Worm (Caenorhabditis elegans): Measurements from ENCODE around the gene F20B6.4.
A peak's percentile ranks its signal among the peaks of the same experiment; 100 is the strongest.

F20B6.4 gene

DNA sequence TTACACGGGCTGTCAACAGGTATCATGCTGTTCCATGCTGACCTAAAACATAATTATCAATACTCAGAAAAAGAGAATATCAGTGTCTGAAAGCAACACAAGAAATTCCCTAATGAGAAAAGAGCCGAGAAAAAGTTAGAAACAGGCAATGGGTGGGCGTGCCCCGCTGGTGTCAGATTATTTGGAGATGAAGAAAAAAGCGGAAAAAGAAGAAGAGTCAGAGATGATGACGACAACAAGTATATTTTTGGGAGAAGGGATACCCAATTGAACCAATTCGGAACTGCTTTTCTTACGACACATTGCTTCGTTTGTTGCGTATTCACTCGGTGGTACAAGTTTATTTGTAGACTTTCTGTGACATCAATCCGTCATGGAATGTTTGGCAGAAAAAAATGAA is at the start of gene F20B6.4:
Gene F20B6.4, minus strand, starts transcription at position 101 of the 400 bp plus-strand sequence.
- no peak for TF ChIP-seq xbp-1 (tag; optimal IDR thresholded peaks at IDR 0.05)
- TF ChIP-seq lin-14 (GFP tag; optimal IDR thresholded peaks at IDR 0.05): peak; percentile 42
- TF ChIP-seq ztf-4 (tag; optimal IDR thresholded peaks at IDR 0.05): no peak
- TF ChIP-seq vab-15 (tag; optimal IDR thresholded peaks at IDR 0.05): no peak

DNA sequence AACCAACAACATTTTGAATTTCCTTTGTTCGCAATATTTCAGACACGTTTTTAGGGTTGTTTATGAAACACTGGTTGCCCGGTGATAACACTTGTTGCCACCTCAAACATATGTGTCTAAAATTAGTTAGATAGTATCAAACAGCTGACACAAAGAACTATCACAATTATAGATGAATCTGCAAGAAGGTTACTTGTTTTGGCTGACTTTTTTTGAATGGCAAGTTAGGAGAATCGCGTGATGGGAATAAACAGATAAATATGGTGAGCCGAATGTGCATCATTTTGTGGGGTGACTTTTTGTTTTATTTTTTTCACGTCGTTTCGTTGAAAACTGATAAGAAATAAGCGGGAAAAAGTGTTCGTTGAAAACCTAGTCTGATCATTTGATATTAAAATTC is 48.8 kb upstream of the F20B6.4 start:
- TF ChIP-seq nhr-11 (tag; optimal IDR thresholded peaks at IDR 0.05) (no peak), lir-3 (tag; optimal IDR thresholded peaks at IDR 0.05; ENCODE audit: poor library complexity) (no peak), efl-1 (optimal IDR thresholded peaks at IDR 0.05) (no peak), efl-1 (GFP tag; optimal IDR thresholded peaks at IDR 0.05 in 1 of 2) (peak in 1 of 2 experiments; percentile 78), hlh-17 (GFP tag; optimal IDR thresholded peaks at IDR 0.05; ENCODE audit: borderline replicate concordance) (no peak), nhr-19 (GFP tag; conservative IDR thresholded peaks at IDR 0.05) (peak; percentile 49), mef-2 (tag; optimal IDR thresholded peaks at IDR 0.05) (no peak), ets-5 (GFP tag; IDR thresholded peaks at IDR 0.05) (no peak), elt-2 (tag; optimal IDR thresholded peaks at IDR 0.05) (peak; percentile 74), ces-1 (GFP tag; optimal IDR thresholded peaks at IDR 0.05) (no peak), mdl-1 (tag; optimal IDR thresholded peaks at IDR 0.05) (no peak), fkh-8 (tag; optimal IDR thresholded peaks at IDR 0.05) (no peak), nhr-20 (tag; optimal IDR thresholded peaks at IDR 0.05) (peak; percentile 1), sup-37 (GFP tag; optimal IDR thresholded peaks at IDR 0.05) (no peak), lin-35 (GFP tag; optimal IDR thresholded peaks at IDR 0.05) (peak in 1 of 2 experiments; percentile 55), C04F5.9 (tag; optimal IDR thresholded peaks at IDR 0.05) (no peak), fkh-10 (GFP tag; optimal IDR thresholded peaks at IDR 0.05) (no peak), snu-23 (GFP tag; optimal IDR thresholded peaks at IDR 0.05) (no peak), lin-39 (tag; optimal IDR thresholded peaks at IDR 0.05) (no peak), nhr-76 (tag; optimal IDR thresholded peaks at IDR 0.05) (no peak), fos-1 (tag; optimal IDR thresholded peaks at IDR 0.05) (no peak)

DNA sequence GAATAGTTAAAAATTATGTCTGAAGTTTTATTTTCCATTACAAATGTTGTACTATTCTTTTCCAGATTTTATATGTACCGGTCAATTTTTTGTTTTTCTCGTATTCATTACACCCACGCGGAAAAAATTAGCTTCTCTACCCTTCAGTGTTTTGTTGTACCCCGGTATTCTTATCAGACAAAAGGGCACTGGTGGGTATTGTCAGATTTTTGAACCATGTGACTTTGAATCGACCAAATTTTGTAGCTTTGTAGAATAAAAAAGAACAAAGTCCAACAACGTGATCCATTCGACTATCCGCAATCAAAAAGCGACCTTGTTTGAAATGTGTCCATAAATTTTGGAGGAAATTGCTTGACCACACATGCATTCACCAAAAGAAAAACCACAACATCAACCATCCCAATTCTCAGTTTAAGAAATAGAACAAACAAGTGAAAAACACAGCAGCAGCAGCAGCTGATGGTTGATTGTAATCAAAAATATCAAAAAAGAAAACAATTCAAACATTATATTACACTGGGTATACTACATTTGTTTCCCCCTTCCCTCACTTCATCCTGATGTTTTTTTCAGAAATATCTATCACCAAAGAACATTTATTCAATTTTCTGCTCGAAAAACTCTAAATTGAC is 48.3 kb upstream of the F20B6.4 start:
- TF ChIP-seq nhr-20 (tag; optimal IDR thresholded peaks at IDR 0.05) (peak; percentile 44), elt-2 (tag; optimal IDR thresholded peaks at IDR 0.05) (peak; percentile 61), elt-3 (tag; optimal IDR thresholded peaks at IDR 0.05) (peak in 2 of 6 experiments; percentile 48 to 64), nhr-19 (GFP tag; conservative IDR thresholded peaks at IDR 0.05) (peak; percentile 30), blmp-1 (tag; optimal IDR thresholded peaks at IDR 0.05) (peak; percentile 40), nhr-71 (tag; optimal IDR thresholded peaks at IDR 0.05) (peak; percentile 49), nhr-85 (tag) (peak; percentile 82), mdl-1 (tag; optimal IDR thresholded peaks at IDR 0.05) (peak in 1 of 2 experiments; percentile 83), lsy-2 (tag; optimal IDR thresholded peaks at IDR 0.05) (peak in 1 of 2 experiments; percentile 32), lin-35 (GFP tag; optimal IDR thresholded peaks at IDR 0.05) (peak in 1 of 2 experiments; percentile 56), efl-3 (GFP tag; optimal IDR thresholded peaks at IDR 0.05) (no peak), nhr-84 (tag; optimal IDR thresholded peaks at IDR 0.05) (no peak), snu-23 (GFP tag; optimal IDR thresholded peaks at IDR 0.05) (peak; percentile 10), lin-14 (GFP tag; optimal IDR thresholded peaks at IDR 0.05) (peak; percentile 48), irx-1 (tag; optimal IDR thresholded peaks at IDR 0.05) (no peak), hlh-4 (tag; optimal IDR thresholded peaks at IDR 0.05) (no peak), nhr-90 (tag; optimal IDR thresholded peaks at IDR 0.05; ENCODE audit: poor library complexity) (peak; percentile 35)

DNA sequence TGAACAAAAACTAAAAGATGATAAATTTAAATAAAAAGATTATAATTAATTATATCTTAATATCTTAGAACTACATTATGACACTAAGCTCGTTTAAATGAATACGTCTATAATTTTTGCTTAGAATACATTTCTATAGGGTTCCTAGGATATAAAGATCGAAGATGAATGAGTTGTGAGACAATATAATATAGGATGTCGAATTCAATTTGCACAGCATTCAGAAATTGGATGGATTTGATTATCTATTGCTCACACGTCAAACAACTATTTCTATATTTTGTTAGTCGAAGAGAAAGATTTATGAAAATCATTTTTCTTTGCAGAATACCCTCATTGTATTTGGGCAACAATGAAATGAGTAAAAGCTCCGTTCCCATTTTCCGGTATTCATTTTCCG is 42.6 kb upstream of the F20B6.4 start:
- TF ChIP-seq ceh-88 (GFP tag; IDR thresholded peaks at IDR 0.05): no peak
- peak; percentile 43 for TF ChIP-seq fkh-10 (GFP tag; optimal IDR thresholded peaks at IDR 0.05)
- no peak for TF ChIP-seq rnt-1 (tag; optimal IDR thresholded peaks at IDR 0.05)
- peak; percentile 26 for TF ChIP-seq lin-14 (GFP tag; optimal IDR thresholded peaks at IDR 0.05)
